Worm (Caenorhabditis elegans) whole organism, early embryonic: Measurements from ENCODE around the gene col-138.
"Not testable (repeated sequence)": the region's sequence is repeated elsewhere in the genome, so short reads cannot be mapped to it uniquely, and the experiment has no call there.

Experiments
- B0310.2 ChIP-seq: sonication (generic microtip); optimal IDR thresholded peaks from 2 replicates; lab custom pipeline; 2016; ENCODE audit warnings: mild to moderate bottlenecking, missing genetic modification characterization, missing compliant biosample characterization
- F13C5.2 ChIP-seq: sonication (generic microtip); optimal IDR thresholded peaks from 2 replicates; lab custom pipeline; 2017; ENCODE audit warnings: mild to moderate bottlenecking, missing genetic modification characterization, inconsistent platforms, missing compliant biosample characterization
- aly-1 ChIP-seq: sonication (generic microtip); optimal IDR thresholded peaks from 2 replicates; lab custom pipeline; 2016; ENCODE audit warnings: missing genetic modification characterization, missing compliant biosample characterization
- ama-1 ChIP-seq: fragments of 150-350 bp; optimal IDR thresholded peaks from 2 replicates; lab custom pipeline; 2014
- ceh-13 ChIP-seq: fragments of 200-800 bp; sonication (Bioruptor generic); optimal IDR thresholded peaks from 2 replicates; lab custom pipeline; 2018; ENCODE audit warnings: mild to moderate bottlenecking, missing genetic modification characterization, missing compliant biosample characterization
- ceh-36 ChIP-seq: sonication (generic microtip); optimal IDR thresholded peaks from 2 replicates; lab custom pipeline; 2016; ENCODE audit warnings: missing genetic modification characterization, inconsistent platforms, missing compliant biosample characterization
- ets-7 ChIP-seq: sonication (generic microtip); optimal IDR thresholded peaks from 2 replicates; lab custom pipeline; 2016; ENCODE audit warnings: missing genotype, missing genetic modification characterization, missing compliant biosample characterization
- flt-1 ChIP-seq: fragments of 200-800 bp; sonication (Bioruptor generic); IDR thresholded peaks from 2 replicates; pipeline ENCODE4 v1.3.6; 2022; ENCODE audit warnings: missing genetic modification characterization, missing compliant biosample characterization
- hmbx-1 ChIP-seq: sonication (generic microtip); optimal IDR thresholded peaks from 2 replicates; lab custom pipeline; 2016; ENCODE audit warnings: mild to moderate bottlenecking, missing genetic modification characterization, missing compliant biosample characterization
- hmg-4 ChIP-seq: fragments of 200-800 bp; sonication (Bioruptor generic); optimal IDR thresholded peaks from 2 replicates; lab custom pipeline; 2018; ENCODE audit warnings: mild to moderate bottlenecking, missing genetic modification characterization, missing compliant biosample characterization
- hnd-1 ChIP-seq: sonication (generic microtip); optimal IDR thresholded peaks from 2 replicates; lab custom pipeline; 2016; ENCODE audit warnings: missing genetic modification characterization, missing compliant biosample characterization
- pes-1 ChIP-seq: fragments of 200-800 bp; sonication (Bioruptor generic); IDR thresholded peaks from 2 replicates; pipeline ENCODE4 v1.3.6; 2022; ENCODE audit warnings: missing genetic modification reagents, missing genetic modification characterization, missing compliant biosample characterization
- scrt-1 ChIP-seq: fragments of 200-800 bp; sonication (Bioruptor generic); IDR thresholded peaks from 2 replicates; pipeline ENCODE4 v1.3.6; 2022; ENCODE audit warnings: missing genetic modification characterization, missing compliant biosample characterization
- sea-1 ChIP-seq: fragments of 200-800 bp; sonication (Bioruptor generic); conservative IDR thresholded peaks from 2 replicates; pipeline ENCODE4 v1.3.6; 2022; ENCODE audit warnings: missing genetic modification characterization, missing compliant biosample characterization
- tbx-11 ChIP-seq: fragments of 200-800 bp; sonication (Bioruptor generic); IDR thresholded peaks from 2 replicates; pipeline ENCODE4 v1.3.6; 2022; ENCODE audit warnings: missing genetic modification characterization, missing compliant biosample characterization
- tbx-37 ChIP-seq: fragments of 200-800 bp; sonication (Bioruptor generic); conservative IDR thresholded peaks from 2 replicates; pipeline ENCODE4 v1.3.6; 2022; ENCODE audit warnings: missing genetic modification reagents, missing genetic modification characterization, missing compliant biosample characterization
- tra-4 ChIP-seq: sonication (generic microtip); optimal IDR thresholded peaks from 2 replicates; lab custom pipeline; 2017; ENCODE audit warnings: missing genetic modification characterization, missing compliant biosample characterization

Gene col-138

ce11 chrIV:17163273-17163672 lies 20.3 kb downstream of the col-138 start, which contains the start of gene skr-9:
skr-9 (plus strand) TSS chrIV:17163573.
- not testable (repeated sequence) for TF ChIP-seq tra-4 (tag; lab: Kevin White, UChicago); ets-7; F13C5.2

ce11 chrIV:17162515-17162914 lies 21.0 kb downstream of the col-138 start, which contains the start of gene skr-13:
skr-13 (minus strand) TSS chrIV:17162615.
- TF ChIP-seq hmg-4 (GFP tag; lab: Kevin White, UChicago) (no peak), tbx-11 (GFP tag; lab: Robert Waterston, UW) (no peak), ceh-13 (GFP tag; lab: Kevin White, UChicago) (no peak), hnd-1 (no peak), hmbx-1 (tag; lab: Kevin White, UChicago) (no peak), aly-1 (tag; lab: Kevin White, UChicago) (no peak), ceh-36 (tag; lab: Kevin White, UChicago) (no peak)

- peak; percentile 44; the same call in 1 of the 2 replicates for TF ChIP-seq pes-1 (GFP tag; lab: Robert Waterston, UW)
These were observed 27.9 kb downstream of the col-138 start for ce11 chrIV:17155625-17156024.

ce11 chrIV:17153002-17153401 lies 30.5 kb downstream of the col-138 start:
- TF ChIP-seq scrt-1 (GFP tag; lab: Robert Waterston, UW), result no peak
- TF ChIP-seq tbx-11 (GFP tag; lab: Robert Waterston, UW), result no peak
- TF ChIP-seq tra-4 (tag; lab: Kevin White, UChicago), result no peak
- TF ChIP-seq ceh-13 (GFP tag; lab: Kevin White, UChicago), result no peak
- TF ChIP-seq flt-1 (GFP tag; lab: Robert Waterston, UW), result no peak
- no peak for TF ChIP-seq sea-1 (GFP tag; lab: Robert Waterston, UW)
- no peak for TF ChIP-seq ets-7
- no peak for TF ChIP-seq tbx-37 (GFP tag; lab: Robert Waterston, UW)
- no peak for TF ChIP-seq B0310.2 (tag; lab: Kevin White, UChicago)
- no peak for TF ChIP-seq pes-1 (GFP tag; lab: Robert Waterston, UW)
- TF ChIP-seq aly-1 (tag; lab: Kevin White, UChicago), result no peak
- no peak for TF ChIP-seq ama-1 (lab: Kevin White, UChicago)
- no peak for TF ChIP-seq hmg-4 (GFP tag; lab: Kevin White, UChicago)
- TF ChIP-seq hnd-1, result no peak
- no peak for TF ChIP-seq hmbx-1 (tag; lab: Kevin White, UChicago)
- no peak for TF ChIP-seq F13C5.2
- no peak for TF ChIP-seq ceh-36 (tag; lab: Kevin White, UChicago)

- TF ChIP-seq hnd-1 (no peak), pes-1 (GFP tag; lab: Robert Waterston, UW) (no peak), flt-1 (GFP tag; lab: Robert Waterston, UW) (no peak), tbx-37 (GFP tag; lab: Robert Waterston, UW) (no peak), hmg-4 (GFP tag; lab: Kevin White, UChicago) (no peak), F13C5.2 (no peak), hmbx-1 (tag; lab: Kevin White, UChicago) (no peak), ceh-13 (GFP tag; lab: Kevin White, UChicago) (no peak), tra-4 (tag; lab: Kevin White, UChicago) (no peak), sea-1 (GFP tag; lab: Robert Waterston, UW) (no peak)
These were observed 32.7 kb downstream of the col-138 start, which contains the start of gene Y116A8C.40 for ce11 chrIV:17150871-17151270. Y116A8C.40 (minus strand) TSS chrIV:17150971.

- TF ChIP-seq hmbx-1 (tag; lab: Kevin White, UChicago) (no peak), hmg-4 (GFP tag; lab: Kevin White, UChicago) (no peak)
These were observed 33.1 kb downstream of the col-138 start for ce11 chrIV:17150418-17150817.
